Fruit fly (Drosophila melanogaster) whole organism, prepupa: Measurements from ENCODE around the gene scat.

Source experiments
- CG10631 ChIP-seq: fragments of 200-800 bp; sonication (Bioruptor generic); optimal IDR thresholded peaks from 2 replicates; lab custom pipeline; 2016; ENCODE audit warnings: missing biosample characterization, missing genetic modification characterization
- CG11294 ChIP-seq: fragments of 200-800 bp; sonication (Bioruptor generic); IDR thresholded peaks from 2 replicates; pipeline ENCODE4 v1.3.6; 2022; ENCODE audit warnings: missing biosample characterization, missing genetic modification characterization
- CG15336 ChIP-seq: fragments of 200-800 bp; sonication (Bioruptor generic); IDR thresholded peaks from 2 replicates; pipeline ENCODE4 v1.3.6; 2022; ENCODE audit warnings: missing biosample characterization, missing genetic modification characterization
- CG1621 ChIP-seq: fragments of 200-800 bp; sonication (Bioruptor generic); optimal IDR thresholded peaks from 3 replicates; lab custom pipeline; 2018; ENCODE audit warnings: missing biosample characterization, mild to moderate bottlenecking, missing genetic modification characterization
- CG32006 ChIP-seq: fragments of 200-800 bp; sonication (Bioruptor generic); optimal IDR thresholded peaks from 3 replicates; lab custom pipeline; 2017; ENCODE audit warnings: missing biosample characterization, mild to moderate bottlenecking, missing genetic modification characterization
- CG34406 ChIP-seq: fragments of 200-800 bp; sonication (Bioruptor generic); optimal IDR thresholded peaks from 3 replicates; lab custom pipeline; 2016; ENCODE audit warnings: missing biosample characterization, missing genetic modification characterization
- CG3919 ChIP-seq: fragments of 200-800 bp; sonication (Bioruptor generic); optimal IDR thresholded peaks from 3 replicates; lab custom pipeline; 2016; ENCODE audit warnings: missing biosample characterization, missing genetic modification characterization
- CG6163 ChIP-seq: fragments of 200-800 bp; sonication (Bioruptor generic); IDR thresholded peaks from 3 replicates; pipeline ENCODE4 v1.3.6; 2022; ENCODE audit warnings: missing biosample characterization, missing genetic modification characterization
- CG6792 ChIP-seq: fragments of 200-800 bp; sonication (Bioruptor generic); optimal IDR thresholded peaks from 3 replicates; lab custom pipeline; 2016; ENCODE audit warnings: missing biosample characterization, missing genetic modification characterization
- CG6808 ChIP-seq: fragments of 200-800 bp; sonication (Bioruptor generic); optimal IDR thresholded peaks from 3 replicates; lab custom pipeline; 2017; ENCODE audit warnings: missing biosample characterization, missing genetic modification characterization, mild to moderate bottlenecking, moderate library complexity, missing genetic modification reagents
- CG8319 ChIP-seq: fragments of 200-800 bp; sonication (Bioruptor generic); optimal IDR thresholded peaks from 3 replicates; lab custom pipeline; 2016; ENCODE audit warnings: missing biosample characterization, missing genetic modification characterization
- CG8632 ChIP-seq: fragments of 200-800 bp; sonication (Bioruptor generic); optimal IDR thresholded peaks from 3 replicates; lab custom pipeline; 2016; ENCODE audit warnings: missing biosample characterization, missing genetic modification characterization
- Eip78C ChIP-seq: fragments of 200-800 bp; sonication (Bioruptor generic); peaks from one replicate; lab custom pipeline; 2016; ENCODE audit warnings: missing biosample characterization, missing genetic modification characterization
- Ets21C ChIP-seq: fragments of 200-800 bp; sonication (Bioruptor generic); optimal IDR thresholded peaks from 3 replicates; lab custom pipeline; 2016; ENCODE audit warnings: missing biosample characterization, missing genetic modification characterization
- Ets96B ChIP-seq: fragments of 200-800 bp; optimal IDR thresholded peaks from 2 replicates; lab custom pipeline; 2019; ENCODE audit warnings: missing biosample characterization, mild to moderate bottlenecking, missing genetic modification characterization, moderate library complexity
- Lpt ChIP-seq: fragments of 200-800 bp; sonication (Bioruptor generic); optimal IDR thresholded peaks from 3 replicates; lab custom pipeline; 2016; ENCODE audit warnings: missing biosample characterization, missing genetic modification characterization
- Met ChIP-seq: fragments of 200-800 bp; sonication (Bioruptor generic); optimal IDR thresholded peaks from 3 replicates; lab custom pipeline; 2016; ENCODE audit warnings: missing biosample characterization, missing genetic modification characterization
- OdsH ChIP-seq: fragments of 200-800 bp; sonication (Bioruptor generic); optimal IDR thresholded peaks from 3 replicates; lab custom pipeline; 2016; ENCODE audit warnings: missing biosample characterization, missing genetic modification characterization
- Sox14 ChIP-seq: fragments of 200-800 bp; sonication (Bioruptor generic); optimal IDR thresholded peaks from 3 replicates; lab custom pipeline; 2016; ENCODE audit warnings: missing biosample characterization, missing genetic modification characterization
- Sox15 ChIP-seq: fragments of 200-800 bp; sonication (Bioruptor generic); optimal IDR thresholded peaks from 3 replicates; lab custom pipeline; 2016; ENCODE audit warnings: missing biosample characterization, missing genetic modification characterization
- achi ChIP-seq: fragments of 200-800 bp; sonication (Bioruptor generic); optimal IDR thresholded peaks from 3 replicates; lab custom pipeline; 2016; ENCODE audit warnings: missing biosample characterization, missing genetic modification characterization
- acj6 ChIP-seq: fragments of 200-800 bp; sonication (Bioruptor generic); optimal IDR thresholded peaks from 3 replicates; lab custom pipeline; 2016; ENCODE audit warnings: missing biosample characterization, missing genetic modification characterization
- cyc ChIP-seq: fragments of 200-800 bp; sonication (Bioruptor generic); optimal IDR thresholded peaks from 3 replicates; lab custom pipeline; 2016; ENCODE audit warnings: missing biosample characterization, missing genetic modification characterization
- dac ChIP-seq: fragments of 200-800 bp; sonication (Bioruptor generic); optimal IDR thresholded peaks from 2 replicates; lab custom pipeline; 2017; ENCODE audit warnings: missing biosample characterization, mild to moderate bottlenecking, missing genetic modification characterization
- eg ChIP-seq: fragments of 200-800 bp; sonication (Bioruptor generic); IDR thresholded peaks from 3 replicates; pipeline ENCODE4 v1.3.6; 2022; ENCODE audit warnings: missing biosample characterization, missing genetic modification characterization
- esn ChIP-seq: fragments of 200-800 bp; sonication (Bioruptor generic); optimal IDR thresholded peaks from 2 replicates; lab custom pipeline; 2016; ENCODE audit warnings: missing biosample characterization, mild to moderate bottlenecking, missing genetic modification characterization, moderate library complexity
- fd59A ChIP-seq: fragments of 200-800 bp; sonication (Bioruptor generic); optimal IDR thresholded peaks from 2 replicates; lab custom pipeline; 2017; ENCODE audit warnings: missing biosample characterization, mild to moderate bottlenecking, missing genetic modification characterization, missing genetic modification reagents
- fd85E ChIP-seq: fragments of 200-800 bp; sonication (Bioruptor generic); optimal IDR thresholded peaks from 3 replicates; lab custom pipeline; 2016; ENCODE audit warnings: missing biosample characterization, missing genetic modification characterization
- fkh ChIP-seq: fragments of 200-800 bp; sonication (Bioruptor generic); optimal IDR thresholded peaks from 3 replicates; lab custom pipeline; 2017; ENCODE audit warnings: missing biosample characterization, mild to moderate bottlenecking, missing genetic modification characterization, moderate library complexity
- net ChIP-seq: fragments of 200-800 bp; sonication (Bioruptor generic); optimal IDR thresholded peaks from 3 replicates; lab custom pipeline; 2016; ENCODE audit warnings: missing biosample characterization, missing genetic modification characterization
- spab ChIP-seq: fragments of 200-800 bp; sonication (Bioruptor generic); optimal IDR thresholded peaks from 2 replicates; lab custom pipeline; 2017; ENCODE audit warnings: missing biosample characterization, mild to moderate bottlenecking, missing genetic modification characterization, missing genetic modification reagents
- ss ChIP-seq, 2 experiments: fragments of 200-800 bp; sonication (Bioruptor generic); optimal IDR thresholded peaks; 2 replicates in 1 of 2; 3 replicates in 1 of 2; lab custom pipeline; 2017 to 2018; ENCODE audit warnings: mild to moderate bottlenecking in 2 of 2, missing biosample characterization in 2 of 2, missing genetic modification characterization in 2 of 2, moderate library complexity in 1 of 2
- svp ChIP-seq: fragments of 200-800 bp; sonication (Bioruptor generic); peaks from one replicate; lab custom pipeline; 2016; ENCODE audit warnings: missing biosample characterization, missing genetic modification characterization
- vri ChIP-seq: fragments of 200-800 bp; sonication (Bioruptor generic); optimal IDR thresholded peaks from 3 replicates; lab custom pipeline; 2016; ENCODE audit warnings: missing biosample characterization, mild to moderate bottlenecking, missing genetic modification characterization

Gene scat

DNA sequence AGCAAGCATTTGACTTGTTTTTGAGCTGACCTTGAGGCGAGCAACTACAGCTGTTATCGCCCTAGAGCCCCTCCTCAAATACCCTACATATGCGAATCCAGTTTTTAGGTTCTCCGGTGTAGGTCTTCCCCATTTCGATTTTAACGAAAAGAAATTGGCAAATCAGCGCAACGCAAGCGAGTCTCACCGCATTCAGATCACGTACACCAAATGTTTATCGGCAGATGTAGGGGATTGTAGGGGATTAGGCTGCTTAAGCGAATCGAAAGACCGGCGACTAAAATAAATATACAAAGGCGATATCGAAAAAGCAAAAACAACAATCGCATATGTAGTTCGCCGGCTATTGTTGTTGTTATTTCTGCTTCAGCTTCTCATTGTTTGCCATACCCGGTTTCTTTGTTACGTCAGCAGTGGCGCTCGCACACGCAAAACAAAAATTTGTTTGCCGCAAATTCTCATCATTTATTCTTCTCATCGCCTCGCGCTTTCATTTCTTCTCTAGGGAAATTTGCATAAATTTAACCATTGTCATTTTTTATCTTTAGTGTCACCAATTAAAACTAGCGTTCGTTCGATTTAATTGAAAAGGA lies 43.1 kb upstream of the scat start (continued):
- peak; percentile 94 for TF ChIP-seq CG6163 (GFP tag; lab: Robert Waterston, UW)
- TF ChIP-seq dac (GFP tag; lab: Kevin White, UChicago): peak; percentile 64
- peak; percentile 97 for TF ChIP-seq Sox14 (GFP tag; lab: Kevin White, UChicago)
- peak; percentile 94 for TF ChIP-seq CG10631 (GFP tag; lab: Kevin White, UChicago)
- peak; percentile 86 for TF ChIP-seq fd85E (GFP tag; lab: Kevin White, UChicago)
- TF ChIP-seq CG11294 (GFP tag; lab: Robert Waterston, UW): peak; percentile 75
- peak; percentile 78 for TF ChIP-seq CG8319 (GFP tag; lab: Kevin White, UChicago)
- peak; percentile 88 for TF ChIP-seq CG34406
- peak; percentile 92 for TF ChIP-seq Sox15 (GFP tag; lab: Kevin White, UChicago)
- peak; percentile 98 for TF ChIP-seq Met (GFP tag; lab: Kevin White, UChicago)
- peak; percentile 97 for TF ChIP-seq Eip78C
- TF ChIP-seq svp (GFP tag; lab: Kevin White, UChicago): peak; percentile 97
- peak; percentile 95 for TF ChIP-seq cyc (GFP tag; lab: Kevin White, UChicago)
- TF ChIP-seq net (GFP tag; lab: Kevin White, UChicago): peak; percentile 93
- peak; percentile 96 for TF ChIP-seq Ets96B (tag; lab: Kevin White, UChicago)
- TF ChIP-seq CG3919 (GFP tag; lab: Kevin White, UChicago): peak; percentile 96
- peak; percentile 89 for TF ChIP-seq eg
- peak; percentile 92 for TF ChIP-seq CG6792
- TF ChIP-seq CG1621 (tag; lab: Kevin White, UChicago): peak; percentile 95
- TF ChIP-seq, all 60 proteins: peak for 58

DNA sequence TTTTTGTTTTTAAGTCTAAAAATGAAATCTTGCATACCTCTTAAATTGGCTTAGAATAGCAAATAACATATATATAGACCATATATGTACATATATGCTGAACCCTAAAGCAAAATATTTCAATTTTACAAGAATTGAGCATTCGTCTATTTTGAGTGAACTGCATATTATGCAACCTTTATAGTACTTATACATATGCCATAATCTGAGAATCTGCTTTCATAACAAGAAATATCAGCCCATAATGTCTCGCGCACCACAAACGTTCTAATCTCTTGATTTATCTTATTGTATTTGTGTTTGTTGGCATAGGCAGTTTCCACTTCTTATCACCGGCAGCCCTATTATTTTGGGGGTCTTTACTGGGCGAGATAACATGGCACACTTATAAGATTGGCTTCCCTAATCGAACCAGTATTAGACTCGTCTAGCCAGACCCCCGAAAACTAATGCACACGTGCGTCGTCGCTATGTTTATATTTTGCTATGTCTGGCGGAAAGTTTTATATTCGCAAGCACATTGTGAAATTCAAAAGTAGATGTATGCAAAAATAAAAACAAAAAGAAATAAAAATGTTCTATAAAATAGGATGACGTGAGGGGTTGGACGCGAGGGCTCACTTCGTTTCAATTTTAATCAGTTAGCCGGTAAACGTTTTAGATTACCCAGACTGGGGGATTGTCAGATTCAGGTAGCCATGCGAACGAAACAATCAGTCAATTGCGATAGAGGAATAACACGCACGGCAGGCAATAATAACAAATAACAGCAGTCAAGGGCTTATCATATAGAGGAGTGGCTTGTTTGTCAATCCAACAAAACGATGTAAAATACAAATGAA lies 42.1 kb upstream of the scat start:
- TF ChIP-seq CG6808 (no peak), CG8632 (GFP tag; lab: Kevin White, UChicago) (no peak), CG32006 (GFP tag; lab: Kevin White, UChicago) (no peak), fkh (GFP tag; lab: Kevin White, UChicago) (peak; percentile 8), vri (peak; percentile 31), spab (GFP tag; lab: Kevin White, UChicago) (no peak)

DNA sequence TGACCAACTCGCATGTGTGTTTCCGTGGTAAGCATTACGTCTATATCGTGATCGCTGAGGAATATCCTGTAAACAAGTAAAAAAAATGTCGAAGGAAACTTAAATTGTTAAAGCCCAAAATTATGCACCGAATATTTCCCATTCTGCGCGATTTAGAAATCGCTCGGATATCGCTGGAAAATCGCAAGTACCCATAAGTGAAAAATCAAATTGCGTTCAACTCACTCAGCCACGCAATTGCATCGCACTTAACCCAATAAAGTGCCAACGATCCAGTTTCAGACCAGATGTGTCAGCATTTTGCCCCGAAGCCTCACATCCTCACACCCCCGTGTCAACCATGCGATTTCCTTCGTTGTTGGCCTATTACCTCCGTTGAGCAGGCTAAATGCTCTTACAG lies 34.8 kb upstream of the scat start:
- TF ChIP-seq CG15336 (no peak), esn (GFP tag; lab: Kevin White, UChicago) (no peak), CG1621 (tag; lab: Kevin White, UChicago) (no peak), spab (GFP tag; lab: Kevin White, UChicago) (no peak), ss (GFP tag; optimal IDR thresholded peaks at IDR 0.05; lab: Kevin White, UChicago) (no peak), dac (GFP tag; lab: Kevin White, UChicago) (no peak), Lpt (GFP tag; lab: Kevin White, UChicago) (no peak), fd59A (no peak), CG32006 (GFP tag; lab: Kevin White, UChicago) (no peak), Met (GFP tag; lab: Kevin White, UChicago) (no peak), OdsH (GFP tag; lab: Kevin White, UChicago) (no peak), Ets96B (tag; lab: Kevin White, UChicago) (no peak), CG8632 (GFP tag; lab: Kevin White, UChicago) (no peak), acj6 (GFP tag; lab: Kevin White, UChicago) (no peak), achi (GFP tag; lab: Kevin White, UChicago) (no peak), Ets21C (GFP tag; lab: Kevin White, UChicago) (no peak)
